Worm (Caenorhabditis elegans): Measurements from ENCODE around the gene cwp-4.

- TF ChIP-seq scrt-1 (GFP tag; IDR thresholded peaks at IDR 0.05) (no peak), hmg-4 (GFP tag; optimal IDR thresholded peaks at IDR 0.05) (no peak)
Measured at ce11 chrV:5069440-5069839, 16.0 kb downstream of the cwp-4 start, which contains the start of gene Y58A7A.1.

Measured in whole organism, early embryonic.